Worm (Caenorhabditis elegans): ENCODE results near the gene M142.8.

M142.8 gene

ce11 chrIII:10933331-10933730 lies at the start of gene M142.8:
Gene M142.8 (plus strand): TSS chrIII:10933631.
- TF ChIP-seq lin-11 (tag; optimal IDR thresholded peaks at IDR 0.05): no peak
- TF ChIP-seq aly-2 (tag; optimal IDR thresholded peaks at IDR 0.05): no peak
- no peak for TF ChIP-seq unc-39 (tag; optimal IDR thresholded peaks at IDR 0.05)
- TF ChIP-seq ZK546.5 (tag; optimal IDR thresholded peaks at IDR 0.05): no peak
- TF ChIP-seq ztf-4 (tag; optimal IDR thresholded peaks at IDR 0.05): no peak
- no peak for TF ChIP-seq mdl-1 (tag; optimal IDR thresholded peaks at IDR 0.05)
- no peak for TF ChIP-seq R02D3.7 (tag; optimal IDR thresholded peaks at IDR 0.05)
- TF ChIP-seq fos-1 (tag; optimal IDR thresholded peaks at IDR 0.05): no peak
- no peak for TF ChIP-seq nhr-6 (tag; optimal IDR thresholded peaks at IDR 0.05)
- no peak for TF ChIP-seq nhr-129 (tag; optimal IDR thresholded peaks at IDR 0.05)
- no peak for TF ChIP-seq nhr-25 (tag; optimal IDR thresholded peaks at IDR 0.05)
- no peak for TF ChIP-seq alr-1 (tag; optimal IDR thresholded peaks at IDR 0.05)
- no peak for TF ChIP-seq nhr-12 (tag; optimal IDR thresholded peaks at IDR 0.05)
- no peak for TF ChIP-seq ztf-11 (tag; optimal IDR thresholded peaks at IDR 0.05)
- no peak for TF ChIP-seq nhr-77 (tag; optimal IDR thresholded peaks at IDR 0.05)
- no peak for TF ChIP-seq ztf-1 (GFP tag; conservative IDR thresholded peaks at IDR 0.05)
- no peak for TF ChIP-seq lin-13 (GFP tag; optimal IDR thresholded peaks at IDR 0.05)

DNA sequence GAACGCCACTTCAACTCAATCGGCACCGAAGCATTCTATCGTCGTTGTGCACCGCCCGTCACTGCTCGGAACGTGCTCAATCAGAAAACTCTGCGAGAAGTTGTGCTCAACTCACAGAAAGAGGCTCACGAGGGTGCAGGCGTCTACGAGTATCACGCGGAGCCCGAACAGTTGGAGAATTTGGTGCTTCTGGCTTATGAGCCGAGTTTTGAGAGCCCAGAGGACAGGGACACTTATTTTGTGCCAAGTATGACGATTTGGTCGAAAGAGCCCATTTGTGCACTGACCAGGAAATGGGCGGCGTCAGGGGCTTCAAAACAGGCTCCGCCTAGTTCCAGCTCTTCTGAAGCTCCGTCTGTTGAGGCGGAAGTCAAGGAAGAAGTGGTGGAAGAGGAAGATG lies 44.6 kb upstream of the M142.8 start:
- no peak for TF ChIP-seq elt-1 (tag; optimal IDR thresholded peaks at IDR 0.05)

- no peak for TF ChIP-seq unc-55 (GFP tag; optimal IDR thresholded peaks at IDR 0.05)
- TF ChIP-seq blmp-1 (tag; optimal IDR thresholded peaks at IDR 0.05; ENCODE audit: insufficient read depth): no peak
- TF ChIP-seq skn-1 (tag; optimal IDR thresholded peaks at IDR 0.05): no peak
- no peak for TF ChIP-seq aly-2 (tag; optimal IDR thresholded peaks at IDR 0.05)
- TF ChIP-seq gmeb-1 (tag; optimal IDR thresholded peaks at IDR 0.05): no peak
- no peak for TF ChIP-seq nhr-10 (tag; optimal IDR thresholded peaks at IDR 0.05)
- no peak for TF ChIP-seq nhr-129 (tag; optimal IDR thresholded peaks at IDR 0.05)
- no peak for TF ChIP-seq nhr-6 (tag; optimal IDR thresholded peaks at IDR 0.05)
- no peak for TF ChIP-seq sma-9 (GFP tag; optimal IDR thresholded peaks at IDR 0.05)
- TF ChIP-seq sma-9 (tag; optimal IDR thresholded peaks at IDR 0.05): no peak
- TF ChIP-seq sma-3 (GFP tag; optimal IDR thresholded peaks at IDR 0.05): no peak
- TF ChIP-seq nhr-23 (tag; optimal IDR thresholded peaks at IDR 0.05): no peak
- no peak for TF ChIP-seq nhr-25 (tag; optimal IDR thresholded peaks at IDR 0.05)
- no peak for TF ChIP-seq ceh-82 (tag; optimal IDR thresholded peaks at IDR 0.05)
- TF ChIP-seq unc-39 (tag; optimal IDR thresholded peaks at IDR 0.05): no peak
- no peak for TF ChIP-seq ceh-16 (tag; optimal IDR thresholded peaks at IDR 0.05)
- TF ChIP-seq nhr-12 (tag; optimal IDR thresholded peaks at IDR 0.05): no peak
- TF ChIP-seq mab-5 (tag; optimal IDR thresholded peaks at IDR 0.05): no peak
- TF ChIP-seq ZK546.5 (tag; optimal IDR thresholded peaks at IDR 0.05): no peak
These were observed 39.2 kb upstream of the M142.8 start, which contains the start of gene fbxb-87 for ce11 chrIII:10894220-10894619. Gene fbxb-87 (plus strand): TSS chrIII:10894520.

DNA sequence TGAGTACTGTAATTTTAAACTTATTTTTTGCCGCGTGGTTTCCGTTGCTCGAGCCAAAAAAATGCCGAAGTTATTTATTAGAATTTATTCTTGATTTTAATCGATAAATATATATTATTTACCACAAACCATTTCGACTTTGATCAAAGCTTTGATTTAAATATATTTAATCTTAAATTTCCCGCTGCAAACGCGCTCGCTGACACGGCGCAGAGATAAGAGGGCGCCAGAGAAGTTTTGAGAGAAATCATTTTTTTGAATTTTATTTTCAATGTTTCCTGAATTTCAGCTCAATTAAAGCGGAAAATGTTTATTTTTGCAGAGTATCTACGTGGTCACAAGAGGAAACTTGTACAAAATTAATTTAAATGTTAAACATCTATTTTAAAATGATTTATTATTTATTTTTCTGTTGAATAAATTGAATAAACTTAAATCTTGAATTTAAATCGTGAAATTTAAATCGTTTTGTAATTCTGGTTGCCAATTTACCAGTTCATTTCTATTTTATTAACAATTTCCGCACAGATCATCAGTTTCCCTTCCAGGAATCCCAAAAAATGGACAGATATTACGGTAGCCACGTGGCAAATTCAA lies 37.5 kb upstream of the M142.8 start, which contains the start of gene com-1:
TSS of gene com-1 (plus strand) at position 547 of the 597 bp plus-strand sequence.
- no peak for TF ChIP-seq F13H6.1 (tag; optimal IDR thresholded peaks at IDR 0.05)
- TF ChIP-seq lin-13 (GFP tag; optimal IDR thresholded peaks at IDR 0.05): peak; percentile 41
- no peak for TF ChIP-seq ceh-16 (tag; optimal IDR thresholded peaks at IDR 0.05)
- peak; percentile 57 for TF ChIP-seq gmeb-1 (tag; optimal IDR thresholded peaks at IDR 0.05)
- no peak for TF ChIP-seq nhr-237 (tag; optimal IDR thresholded peaks at IDR 0.05)
- TF ChIP-seq lsy-2 (tag; optimal IDR thresholded peaks at IDR 0.05): peak in 1 of 2 experiments; percentile 66
- TF ChIP-seq C34F6.9 (tag; optimal IDR thresholded peaks at IDR 0.05): peak; percentile 62
- TF ChIP-seq snpc-4 (tag; optimal IDR thresholded peaks at IDR 0.05): no peak
- no peak for TF ChIP-seq mdl-1 (tag; optimal IDR thresholded peaks at IDR 0.05)
- TF ChIP-seq ceh-82 (tag; optimal IDR thresholded peaks at IDR 0.05): no peak
- TF ChIP-seq unc-55 (GFP tag; optimal IDR thresholded peaks at IDR 0.05): peak; percentile 68

- TF ChIP-seq unc-55 (GFP tag; optimal IDR thresholded peaks at IDR 0.05) (no peak), ztf-4 (tag; optimal IDR thresholded peaks at IDR 0.05) (no peak), mdl-1 (tag; optimal IDR thresholded peaks at IDR 0.05) (no peak), egl-27 (tag; optimal IDR thresholded peaks at IDR 0.05) (no peak), Y55F3AM.14 (GFP tag; optimal IDR thresholded peaks at IDR 0.05) (no peak), nhr-23 (tag; optimal IDR thresholded peaks at IDR 0.05) (no peak), mbf-1 (tag; optimal IDR thresholded peaks at IDR 0.05) (no peak), lsy-2 (tag; optimal IDR thresholded peaks at IDR 0.05) (no peak)
These were observed 31.1 kb upstream of the M142.8 start, which contains the start of gene unc-119 for ce11 chrIII:10902341-10902740. Gene unc-119 (plus strand): TSS chrIII:10902641.

Measured in whole organism, L2 larva.